Worm (Caenorhabditis elegans) whole organism, L1 larva: ENCODE measurements around the gene Y67D8C.22.

Experiments
- C16A3.4 ChIP-seq: fragments of 150-350 bp; optimal IDR thresholded peaks from 2 replicates; lab custom pipeline; 2014; ENCODE audit warnings: missing biosample characterization, missing genetic modification characterization
- F16B12.6 ChIP-seq: fragments of 150-350 bp; optimal IDR thresholded peaks from 2 replicates; lab custom pipeline; 2014; ENCODE audit warnings: missing biosample characterization, missing genetic modification characterization
- ces-1 ChIP-seq: fragments of 150-350 bp; optimal IDR thresholded peaks from 2 replicates; lab custom pipeline; 2014; ENCODE audit warnings: missing biosample characterization, missing genetic modification reagents, missing genetic modification characterization
- elt-2 ChIP-seq: sonication (generic microtip); optimal IDR thresholded peaks from 2 replicates; lab custom pipeline; 2016; ENCODE audit warnings: missing genetic modification characterization, mild to moderate bottlenecking, inconsistent platforms, missing compliant biosample characterization, missing genetic modification reagents
- lin-13 ChIP-seq: fragments of 150-350 bp; optimal IDR thresholded peaks from 2 replicates; lab custom pipeline; 2014; ENCODE audit warnings: missing biosample characterization, missing genetic modification reagents, missing genetic modification characterization
- nhr-12 ChIP-seq: sonication (generic microtip); optimal IDR thresholded peaks from 2 replicates; lab custom pipeline; 2017; ENCODE audit warnings: missing biosample characterization, missing genetic modification characterization
- nhr-237 ChIP-seq: fragments of 150-350 bp; optimal IDR thresholded peaks from 2 replicates; lab custom pipeline; 2014; ENCODE audit warnings: missing biosample characterization, missing genetic modification characterization
- snpc-4 ChIP-seq: fragments of 150-350 bp; optimal IDR thresholded peaks from 2 replicates; lab custom pipeline; 2014; ENCODE audit warnings: missing biosample characterization, missing genetic modification characterization
- unc-62 ChIP-seq: fragments of 150-350 bp; optimal IDR thresholded peaks from 2 replicates; lab custom pipeline; 2014; ENCODE audit warnings: missing biosample characterization, missing genetic modification reagents, missing genetic modification characterization
- xbp-1 ChIP-seq: sonication (generic microtip); optimal IDR thresholded peaks from 2 replicates; lab custom pipeline; 2016; ENCODE audit warnings: missing genetic modification characterization, missing compliant biosample characterization
- ztf-11 ChIP-seq, 2 experiments: sonication (generic microtip); optimal IDR thresholded peaks; 2 replicates each; lab custom pipeline; 2016 to 2017; ENCODE audit warnings: missing genetic modification characterization in 2 of 2, missing biosample characterization in 1 of 2, missing compliant biosample characterization in 1 of 2

DNA sequence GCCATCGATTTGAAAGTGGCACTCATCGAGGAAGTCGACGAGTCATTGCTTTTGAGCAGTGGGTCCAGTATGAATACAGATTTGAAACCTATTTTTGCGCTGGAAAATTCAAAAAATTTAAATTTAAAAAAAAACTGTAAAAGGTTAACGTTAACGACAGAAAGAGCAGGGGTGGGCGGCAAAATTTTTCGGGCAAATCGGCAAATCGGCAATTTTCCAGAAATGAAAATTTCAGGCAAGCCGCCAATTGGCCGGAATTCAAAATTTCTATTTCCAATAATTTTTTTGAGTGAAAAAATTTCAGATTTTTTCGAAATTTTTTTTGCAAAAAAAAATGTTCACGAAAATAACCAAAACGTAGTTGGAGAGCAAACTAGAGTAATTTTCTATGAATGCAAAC lies 10.7 kb upstream of the Y67D8C.22 start, which contains the start of gene Y67D8C.9:
- no peak for TF ChIP-seq C16A3.4 (tag; lab: Kevin White, UChicago)
- no peak for TF ChIP-seq ztf-11 (tag; optimal IDR thresholded peaks at IDR 0.05; lab: Kevin White, UChicago)
- TF ChIP-seq unc-62 (GFP tag; lab: Kevin White, UChicago) = no peak
- no peak for TF ChIP-seq F16B12.6
- TF ChIP-seq snpc-4 = no peak
- TF ChIP-seq ces-1 (GFP tag; lab: Kevin White, UChicago) = no peak
- TF ChIP-seq lin-13 (GFP tag; lab: Kevin White, UChicago) = no peak
- no peak for TF ChIP-seq elt-2 (tag; lab: Kevin White, UChicago)
- no peak for TF ChIP-seq nhr-12 (tag; lab: Kevin White, UChicago)
- no peak for TF ChIP-seq xbp-1 (tag; lab: Kevin White, UChicago)
- no peak for TF ChIP-seq nhr-237 (tag; lab: Kevin White, UChicago)
